Fruit fly (Drosophila melanogaster) whole organism, embryonic: ENCODE results near the gene Spn27A.
A peak's percentile ranks its signal among the peaks of the same experiment; 100 is the strongest.

Experiments
- Blimp-1 ChIP-seq: fragments of 200-800 bp; sonication (Bioruptor generic); optimal IDR thresholded peaks from 3 replicates; lab custom pipeline; 2018; ENCODE audit warnings: missing biosample characterization, missing genetic modification characterization, mild to moderate bottlenecking, moderate library complexity, missing genetic modification reagents
- CG10209 ChIP-seq: fragments of 200-800 bp; sonication (Bioruptor generic); optimal IDR thresholded peaks from 3 replicates; lab custom pipeline; 2017; ENCODE audit warnings: missing biosample characterization, mild to moderate bottlenecking, missing genetic modification characterization, missing genetic modification reagents
- CG11504 ChIP-seq: fragments of 200-800 bp; sonication (Bioruptor generic); optimal IDR thresholded peaks from 3 replicates; lab custom pipeline; 2019; ENCODE audit warnings: missing biosample characterization, mild to moderate bottlenecking, missing genetic modification characterization, moderate library complexity
- CG11723 ChIP-seq: fragments of 200-800 bp; sonication (Bioruptor generic); optimal IDR thresholded peaks from 2 replicates; lab custom pipeline; 2017; ENCODE audit warnings: missing biosample characterization, mild to moderate bottlenecking, missing genetic modification characterization
- CG12391 ChIP-seq: fragments of 200-800 bp; sonication (Bioruptor generic); optimal IDR thresholded peaks from 3 replicates; lab custom pipeline; 2018; ENCODE audit warnings: missing biosample characterization, mild to moderate bottlenecking, missing genetic modification characterization, moderate library complexity
- CG14050 ChIP-seq: fragments of 200-800 bp; sonication (Bioruptor generic); IDR thresholded peaks from 3 replicates; pipeline ENCODE4 v1.3.6; 2022; ENCODE audit warnings: missing biosample characterization, missing genetic modification characterization
- CG1603 ChIP-seq: fragments of 200-800 bp; sonication (Bioruptor generic); optimal IDR thresholded peaks from 2 replicates; lab custom pipeline; 2019; ENCODE audit warnings: missing biosample characterization, mild to moderate bottlenecking, missing genetic modification characterization, moderate library complexity
- CG17802 ChIP-seq: fragments of 200-800 bp; sonication (Bioruptor generic); optimal IDR thresholded peaks from 2 replicates; lab custom pipeline; 2018; ENCODE audit warnings: missing biosample characterization, mild to moderate bottlenecking, missing genetic modification characterization, moderate library complexity
- CG17829 ChIP-seq: fragments of 200-800 bp; optimal IDR thresholded peaks from 2 replicates; lab custom pipeline; 2019; ENCODE audit warnings: missing biosample characterization, mild to moderate bottlenecking, missing genetic modification characterization, moderate library complexity
- CG18262 ChIP-seq: fragments of 200-800 bp; optimal IDR thresholded peaks from 3 replicates; lab custom pipeline; 2019; ENCODE audit warnings: missing biosample characterization, mild to moderate bottlenecking, missing genetic modification characterization, moderate library complexity
- CG2712 ChIP-seq: fragments of 200-800 bp; optimal IDR thresholded peaks from 3 replicates; lab custom pipeline; 2019; ENCODE audit warnings: missing biosample characterization, mild to moderate bottlenecking, missing genetic modification characterization, moderate library complexity
- CG2889 ChIP-seq: fragments of 200-800 bp; sonication (Bioruptor generic); IDR thresholded peaks from 3 replicates; pipeline ENCODE4 v1.3.6; 2022; ENCODE audit warnings: missing biosample characterization, missing genetic modification characterization
- CG31441 ChIP-seq: fragments of 200-800 bp; sonication (Bioruptor generic); IDR thresholded peaks from 2 replicates; pipeline ENCODE4 v1.3.6; 2022; ENCODE audit warnings: missing biosample characterization, missing genetic modification characterization
- CG32532 ChIP-seq: fragments of 200-800 bp; sonication (Bioruptor generic); IDR thresholded peaks from 2 replicates; pipeline ENCODE4 v1.3.6; 2022; ENCODE audit warnings: missing biosample characterization, missing genetic modification characterization
- CG3995 ChIP-seq: fragments of 200-800 bp; sonication (Bioruptor generic); optimal IDR thresholded peaks from 3 replicates; lab custom pipeline; 2016; ENCODE audit warnings: missing biosample characterization, missing genetic modification characterization
- CG6175 ChIP-seq: fragments of 200-800 bp; sonication (Bioruptor generic); IDR thresholded peaks from 3 replicates; pipeline ENCODE4 v1.3.6; 2022; ENCODE audit warnings: missing biosample characterization, missing genetic modification characterization
- CG6272 ChIP-seq: fragments of 200-800 bp; sonication (Bioruptor generic); IDR thresholded peaks from 2 replicates; pipeline ENCODE4 v1.3.6; 2022; ENCODE audit warnings: missing biosample characterization, missing genetic modification characterization
- CG6854 ChIP-seq: fragments of 200-800 bp; sonication (Bioruptor generic); optimal IDR thresholded peaks from 3 replicates; lab custom pipeline; 2017; ENCODE audit warnings: missing biosample characterization, mild to moderate bottlenecking, missing genetic modification characterization
- CG8359 ChIP-seq: fragments of 200-800 bp; sonication (Bioruptor generic); optimal IDR thresholded peaks from 2 replicates; lab custom pipeline; 2017; ENCODE audit warnings: missing biosample characterization, mild to moderate bottlenecking, missing genetic modification characterization, borderline replicate concordance
- CHES-1-like ChIP-seq: fragments of 200-800 bp; sonication (Bioruptor generic); optimal IDR thresholded peaks from 2 replicates; lab custom pipeline; 2016; ENCODE audit warnings: missing biosample characterization, missing genetic modification characterization
- D19B ChIP-seq: fragments of 200-800 bp; sonication (Bioruptor generic); optimal IDR thresholded peaks from 2 replicates; lab custom pipeline; 2017; ENCODE audit warnings: missing biosample characterization, mild to moderate bottlenecking, missing genetic modification characterization
- HLHmδ ChIP-seq: fragments of 200-800 bp; sonication (Bioruptor generic); optimal IDR thresholded peaks from 2 replicates; lab custom pipeline; 2018; ENCODE audit warnings: missing biosample characterization, mild to moderate bottlenecking, missing genetic modification characterization, moderate library complexity
- Kr ChIP-seq: fragments of 200-800 bp; sonication (Bioruptor generic); optimal IDR thresholded peaks from 2 replicates; lab custom pipeline; 2017; ENCODE audit warnings: missing biosample characterization, mild to moderate bottlenecking, missing genetic modification characterization
- Oli ChIP-seq: fragments of 200-800 bp; sonication (Bioruptor generic); optimal IDR thresholded peaks from 2 replicates; lab custom pipeline; 2018; ENCODE audit warnings: missing biosample characterization, mild to moderate bottlenecking, missing genetic modification characterization, moderate library complexity
- Optix ChIP-seq: fragments of 200-800 bp; sonication (Bioruptor generic); IDR thresholded peaks from 3 replicates; pipeline ENCODE4 v1.3.6; 2022; ENCODE audit warnings: missing biosample characterization, missing genetic modification characterization
- ab ChIP-seq: fragments of 200-800 bp; sonication (Bioruptor generic); optimal IDR thresholded peaks from 2 replicates; lab custom pipeline; 2016; ENCODE audit warnings: missing biosample characterization, missing genetic modification characterization
- cas ChIP-seq: fragments of 200-800 bp; sonication (Bioruptor generic); IDR thresholded peaks from 2 replicates; pipeline ENCODE4 v1.3.6; 2022; ENCODE audit warnings: missing biosample characterization, missing genetic modification characterization
- cg ChIP-seq: fragments of 200-800 bp; sonication (Bioruptor generic); optimal IDR thresholded peaks from 3 replicates; lab custom pipeline; 2019; ENCODE audit warnings: missing biosample characterization, mild to moderate bottlenecking, missing genetic modification characterization, moderate library complexity
- danr ChIP-seq: fragments of 200-800 bp; sonication (Bioruptor generic); IDR thresholded peaks from 2 replicates; pipeline ENCODE4 v1.3.6; 2022; ENCODE audit warnings: missing biosample characterization, missing genetic modification characterization
- dm ChIP-seq: fragments of 200-800 bp; sonication (Bioruptor generic); optimal IDR thresholded peaks from 3 replicates; lab custom pipeline; 2016; ENCODE audit warnings: missing biosample characterization, missing genetic modification characterization
- dmrt99B ChIP-seq: fragments of 200-800 bp; sonication (Bioruptor generic); optimal IDR thresholded peaks from 2 replicates; lab custom pipeline; 2018; ENCODE audit warnings: missing biosample characterization, mild to moderate bottlenecking, missing genetic modification characterization, moderate library complexity
- dysf ChIP-seq: fragments of 200-800 bp; sonication (Bioruptor generic); IDR thresholded peaks from 3 replicates; pipeline ENCODE4 v1.3.6; 2022; ENCODE audit warnings: missing biosample characterization, missing genetic modification characterization
- ems ChIP-seq: fragments of 200-800 bp; sonication (Bioruptor generic); optimal IDR thresholded peaks from 3 replicates; lab custom pipeline; 2016; ENCODE audit warnings: missing biosample characterization, missing genetic modification characterization
- gsb-n ChIP-seq: fragments of 200-800 bp; sonication (Bioruptor generic); optimal IDR thresholded peaks from 3 replicates; lab custom pipeline; 2018; ENCODE audit warnings: missing biosample characterization, mild to moderate bottlenecking, missing genetic modification characterization
- kah ChIP-seq: fragments of 200-800 bp; sonication (Bioruptor generic); optimal IDR thresholded peaks from 2 replicates; lab custom pipeline; 2018; ENCODE audit warnings: missing biosample characterization, mild to moderate bottlenecking, missing genetic modification characterization
- knrl ChIP-seq: fragments of 200-800 bp; sonication (Bioruptor generic); IDR thresholded peaks from 3 replicates; pipeline ENCODE4 v1.3.6; 2022; ENCODE audit warnings: missing biosample characterization, missing genetic modification characterization; ENCODE audit not compliant: partially characterized antibody
- luna ChIP-seq: fragments of 200-800 bp; sonication (Bioruptor generic); optimal IDR thresholded peaks from 2 replicates; lab custom pipeline; 2016; ENCODE audit warnings: missing biosample characterization, missing genetic modification characterization
- nom ChIP-seq: fragments of 200-800 bp; sonication (Bioruptor generic); optimal IDR thresholded peaks from 2 replicates; lab custom pipeline; 2017; ENCODE audit warnings: missing biosample characterization, missing genetic modification characterization, mild to moderate bottlenecking, moderate library complexity, missing genetic modification reagents
- oc ChIP-seq: fragments of 200-800 bp; sonication (Bioruptor generic); optimal IDR thresholded peaks from 2 replicates; lab custom pipeline; 2018; ENCODE audit warnings: missing biosample characterization, mild to moderate bottlenecking, missing genetic modification characterization, moderate library complexity
- pros ChIP-seq: fragments of 200-800 bp; sonication (Bioruptor generic); optimal IDR thresholded peaks from 3 replicates; lab custom pipeline; 2019; ENCODE audit warnings: missing biosample characterization, mild to moderate bottlenecking, missing genetic modification characterization, moderate library complexity
- salm ChIP-seq: fragments of 200-800 bp; sonication (Bioruptor generic); optimal IDR thresholded peaks from 2 replicates; lab custom pipeline; 2018; ENCODE audit warnings: missing biosample characterization, mild to moderate bottlenecking, missing genetic modification characterization
- sd ChIP-seq: fragments of 200-800 bp; sonication (Bioruptor generic); optimal IDR thresholded peaks from 3 replicates; lab custom pipeline; 2018; ENCODE audit warnings: missing biosample characterization, mild to moderate bottlenecking, missing genetic modification characterization, moderate library complexity
- so ChIP-seq: fragments of 200-800 bp; sonication (Bioruptor generic); IDR thresholded peaks from 3 replicates; pipeline ENCODE4 v1.3.6; 2022; ENCODE audit warnings: missing biosample characterization, missing genetic modification characterization
- sob ChIP-seq: fragments of 200-800 bp; sonication (Bioruptor generic); IDR thresholded peaks from 2 replicates; pipeline ENCODE4 v1.3.6; 2022; ENCODE audit warnings: missing biosample characterization, missing genetic modification characterization
- sr ChIP-seq: fragments of 200-800 bp; sonication (Bioruptor generic); IDR thresholded peaks from 3 replicates; pipeline ENCODE4 v1.3.6; 2022; ENCODE audit warnings: missing biosample characterization, missing genetic modification characterization
- tx ChIP-seq: fragments of 200-800 bp; sonication (Bioruptor generic); optimal IDR thresholded peaks from 2 replicates; lab custom pipeline; 2016; ENCODE audit warnings: missing biosample characterization, missing genetic modification characterization
- unc-4 ChIP-seq: fragments of 200-800 bp; sonication (Bioruptor generic); IDR thresholded peaks from 2 replicates; pipeline ENCODE4 v1.3.6; 2022; ENCODE audit warnings: missing biosample characterization, missing genetic modification characterization; ENCODE audit not compliant: partially characterized antibody
- z ChIP-seq: fragments of 200-800 bp; sonication (Bioruptor generic); IDR thresholded peaks from 3 replicates; pipeline ENCODE4 v1.3.6; 2022; ENCODE audit warnings: missing biosample characterization, missing genetic modification characterization
- zen2 ChIP-seq: fragments of 200-800 bp; sonication (Bioruptor generic); IDR thresholded peaks from 3 replicates; pipeline ENCODE4 v1.3.6; 2022; ENCODE audit warnings: missing biosample characterization, missing genetic modification characterization; ENCODE audit not compliant: partially characterized antibody
- zf30C ChIP-seq: fragments of 200-800 bp; sonication (Bioruptor generic); optimal IDR thresholded peaks from 3 replicates; lab custom pipeline; 2018; ENCODE audit warnings: missing biosample characterization, mild to moderate bottlenecking, missing genetic modification characterization
- zfh1 ChIP-seq: fragments of 200-800 bp; sonication (Bioruptor generic); IDR thresholded peaks from 3 replicates; pipeline ENCODE4 v1.3.6; 2022; ENCODE audit warnings: missing biosample characterization, missing genetic modification characterization

Spn27A gene

DNA sequence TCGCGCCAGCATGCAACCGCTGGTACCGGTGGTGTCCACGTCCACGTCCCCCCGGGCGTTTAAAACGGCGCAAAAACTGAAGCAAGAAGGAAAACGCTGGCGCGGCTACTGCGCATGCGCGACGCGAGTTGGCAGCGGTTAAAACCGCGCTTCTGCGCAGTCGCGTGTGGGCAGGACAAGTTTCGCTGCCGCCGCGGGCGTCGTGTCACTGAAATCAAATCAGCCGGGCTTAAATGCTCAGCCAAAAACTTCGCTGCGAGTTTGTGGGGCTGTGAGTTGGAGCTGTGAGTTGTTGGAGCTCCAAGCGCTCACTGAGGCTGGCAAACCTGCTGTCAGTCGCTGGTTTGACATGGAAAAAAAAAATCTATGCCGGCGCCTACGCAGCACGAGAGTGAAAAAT, 31.9 kb upstream of the Spn27A start (continued):
- no peak for TF ChIP-seq CG11723
- TF ChIP-seq D19B (GFP tag; lab: Kevin White, UChicago), result no peak
- TF ChIP-seq CG17829 (tag; lab: Kevin White, UChicago), result no peak
- no peak for TF ChIP-seq gsb-n
- TF ChIP-seq cg, result no peak
- no peak for TF ChIP-seq ab (GFP tag; lab: Kevin White, UChicago)
- no peak for TF ChIP-seq CHES-1-like (GFP tag; lab: Kevin White, UChicago)
- TF ChIP-seq cas (GFP tag; lab: Robert Waterston, UW), result no peak
- no peak for TF ChIP-seq zen2
- TF ChIP-seq so (GFP tag; lab: Robert Waterston, UW), result no peak
- TF ChIP-seq dm (GFP tag; lab: Kevin White, UChicago), result no peak
- no peak for TF ChIP-seq CG3995 (GFP tag; lab: Kevin White, UChicago)
- no peak for TF ChIP-seq nom (GFP tag; lab: Kevin White, UChicago)
- no peak for TF ChIP-seq CG6854 (GFP tag; lab: Kevin White, UChicago)
- TF ChIP-seq ems (GFP tag; lab: Kevin White, UChicago), result no peak
- TF ChIP-seq dysf (GFP tag; lab: Robert Waterston, UW), result no peak
- TF ChIP-seq sob, result no peak
- no peak for TF ChIP-seq CG6272 (GFP tag; lab: Robert Waterston, UW)
- no peak for TF ChIP-seq CG32532 (GFP tag; lab: Robert Waterston, UW)
- no peak for TF ChIP-seq luna
- TF ChIP-seq CG2889, result no peak
- no peak for TF ChIP-seq CG10209
- no peak for TF ChIP-seq danr (GFP tag; lab: Robert Waterston, UW)
- TF ChIP-seq knrl (GFP tag; lab: Robert Waterston, UW), result 0 out of 3 replicates have a peak, but pooled peaks have one; percentile 15
- peak; percentile 37; the same call in 1 of the 3 replicates for TF ChIP-seq sr (GFP tag; lab: Robert Waterston, UW)
- TF ChIP-seq CG17802 (tag; lab: Kevin White, UChicago), result no peak
- no peak for TF ChIP-seq unc-4
- TF ChIP-seq CG14050, result no peak
- no peak for TF ChIP-seq Kr
- TF ChIP-seq tx, result no peak
- TF ChIP-seq dmrt99B (tag; lab: Kevin White, UChicago), result no peak
- 0 out of 3 replicates have a peak, but pooled peaks have one; percentile 26 for TF ChIP-seq CG6175 (GFP tag; lab: Robert Waterston, UW)

DNA sequence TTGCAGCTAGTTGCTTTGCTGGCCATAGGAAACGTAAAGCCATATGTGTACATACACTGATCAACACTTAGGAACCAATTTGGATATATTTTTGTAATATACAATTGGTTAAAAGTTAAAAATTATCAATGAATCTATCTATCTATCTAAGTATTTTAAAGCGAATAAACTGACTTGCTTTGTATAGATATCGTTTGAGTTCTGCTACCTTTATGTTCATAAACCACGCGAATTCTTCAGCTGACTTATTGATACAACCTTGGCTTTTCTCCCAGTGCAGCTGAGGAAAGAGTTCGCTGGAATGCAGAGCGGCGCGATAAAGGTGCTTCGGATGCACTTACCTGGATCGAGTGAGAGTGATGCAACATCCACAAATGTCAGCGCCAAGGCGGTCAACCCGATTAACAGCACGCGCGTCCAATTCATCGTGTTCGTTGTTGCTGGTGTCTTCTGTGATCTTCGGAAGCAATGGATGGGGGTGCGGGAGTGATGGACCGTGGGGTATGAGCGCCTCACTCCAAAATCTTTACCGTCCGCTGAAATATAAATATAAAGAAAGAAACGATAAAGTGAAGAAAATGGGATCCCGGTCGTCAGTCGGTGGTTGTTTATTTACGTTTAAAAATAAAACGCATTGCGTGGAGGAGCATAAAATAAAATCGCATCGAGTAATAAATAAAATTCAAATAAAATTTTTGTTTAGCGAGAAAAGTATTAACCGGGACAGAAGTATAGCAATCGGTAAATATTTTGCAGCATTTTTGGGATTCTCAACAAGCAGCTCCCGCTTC, 28.5 kb upstream of the Spn27A start:
- TF ChIP-seq CG12391 (tag; lab: Kevin White, UChicago) (peak; percentile 15), sd (peak; percentile 54), CG11504 (peak; percentile 25), CG1603 (peak; percentile 50), CG31441 (0 out of 2 replicates have a peak, but pooled peaks have one; percentile 14), z (GFP tag; lab: Robert Waterston, UW) (no peak), Blimp-1 (GFP tag; lab: Kevin White, UChicago) (peak; percentile 48), CG18262 (tag; lab: Kevin White, UChicago) (peak; percentile 13), HLHmδ (GFP tag; lab: Kevin White, UChicago) (peak; percentile 48), zfh1 (0 out of 3 replicates have a peak, but pooled peaks have one; percentile 14), Optix (no peak), CG8359 (GFP tag; lab: Kevin White, UChicago) (peak; percentile 27), pros (GFP tag; lab: Kevin White, UChicago) (peak; percentile 15), zf30C (GFP tag; lab: Kevin White, UChicago) (peak; percentile 0), CG2712 (peak; percentile 44), salm (tag; lab: Kevin White, UChicago) (no peak), dmrt99B (tag; lab: Kevin White, UChicago) (peak; percentile 42), kah (GFP tag; lab: Kevin White, UChicago) (peak; percentile 93), Oli (tag; lab: Kevin White, UChicago) (peak; percentile 2), oc (tag; lab: Kevin White, UChicago) (peak; percentile 1)
